Worm (Caenorhabditis elegans): Measurements from ENCODE around the gene str-67.
A peak's percentile ranks its signal among the peaks of the same experiment; 100 is the strongest.

str-67 gene

ce11 chrV:1060219-1060863, 4.0 kb downstream of the str-67 start (continued):
- TF ChIP-seq dpl-1 (GFP tag; optimal IDR thresholded peaks at IDR 0.05) (peak; percentile 13), hlh-11 (tag; optimal IDR thresholded peaks at IDR 0.05) (peak; percentile 61), daf-19 (GFP tag; conservative IDR thresholded peaks at IDR 0.05) (no peak), ztf-7 (tag; optimal IDR thresholded peaks at IDR 0.05) (no peak)

ce11 chrV:1053385-1053784, 11.0 kb downstream of the str-67 start:
- no peak for TF ChIP-seq dmd-9 (GFP tag; IDR thresholded peaks at IDR 0.05)
- no peak for TF ChIP-seq dve-1 (tag; optimal IDR thresholded peaks at IDR 0.05; ENCODE audit: insufficient read depth)

ce11 chrV:1052559-1053064, 11.8 kb downstream of the str-67 start, which contains the start of gene K10C9.4:
TSS of gene K10C9.4 (minus strand) at chrV:1053014.
- 0 out of 2 replicates have a peak, but pooled peaks have one; percentile 21 for TF ChIP-seq arid-1 (GFP tag; conservative IDR thresholded peaks at IDR 0.05)
- no peak for TF ChIP-seq nhr-41 (GFP tag; IDR thresholded peaks at IDR 0.05)
- TF ChIP-seq madf-9 (GFP tag; conservative IDR thresholded peaks at IDR 0.05): no peak
- no peak for TF ChIP-seq ztf-11 (tag; optimal IDR thresholded peaks at IDR 0.05)
- TF ChIP-seq hmg-1.1 (GFP tag; IDR thresholded peaks at IDR 0.05): 0 out of 2 replicates have a peak, but pooled peaks have one; percentile 15
- TF ChIP-seq cey-2 (tag; optimal IDR thresholded peaks at IDR 0.05; ENCODE audit: borderline replicate concordance, insufficient read depth): no peak
- no peak for TF ChIP-seq ctbp-1 (GFP tag; IDR thresholded peaks at IDR 0.05)

- peak; percentile 45 for TF ChIP-seq set-16 (GFP tag; IDR thresholded peaks at IDR 0.05)
- TF ChIP-seq T20F7.1 (GFP tag; optimal IDR thresholded peaks at IDR 0.05): no peak
- 0 out of 2 replicates have a peak, but pooled peaks have one; percentile 30 for TF ChIP-seq egl-43 (GFP tag; IDR thresholded peaks at IDR 0.05)
Observed at ce11 chrV:1051651-1052050, 12.7 kb downstream of the str-67 start.

ce11 chrV:1049334-1049733, 15.1 kb downstream of the str-67 start:
- TF ChIP-seq egl-43 (GFP tag; IDR thresholded peaks at IDR 0.05): no peak
- TF ChIP-seq duxl-1 (tag; optimal IDR thresholded peaks at IDR 0.05; ENCODE audit: poor library complexity): no peak
- no peak for TF ChIP-seq ctbp-1 (GFP tag; IDR thresholded peaks at IDR 0.05)
- TF ChIP-seq daf-16 (GFP tag; optimal IDR thresholded peaks at IDR 0.05): no peak
- TF ChIP-seq daf-16 (tag; optimal IDR thresholded peaks at IDR 0.05): peak; percentile 45
- TF ChIP-seq lin-38 (GFP tag; IDR thresholded peaks at IDR 0.05): peak; percentile 59
- peak; percentile 4 for TF ChIP-seq hlh-11 (tag; optimal IDR thresholded peaks at IDR 0.05)

ce11 chrV:1048482-1048881, 15.9 kb downstream of the str-67 start, which contains the start of gene nra-4:
TSS of gene nra-4 (minus strand) at chrV:1048582.
- TF ChIP-seq F37D6.2 (tag; optimal IDR thresholded peaks at IDR 0.05): no peak
- no peak for TF ChIP-seq F49E8.2 (tag; optimal IDR thresholded peaks at IDR 0.05; ENCODE audit: borderline replicate concordance)
- TF ChIP-seq aha-1 (tag): no peak

ce11 chrV:1047251-1047650, 17.1 kb downstream of the str-67 start:
- no peak for TF ChIP-seq daf-8 (GFP tag; IDR thresholded peaks at IDR 0.05)
- TF ChIP-seq aha-1 (tag): peak; percentile 35

- TF ChIP-seq Y75B8A.6 (GFP tag; IDR thresholded peaks at IDR 0.05): no peak
- no peak for TF ChIP-seq ceh-28 (tag; optimal IDR thresholded peaks at IDR 0.05)
- TF ChIP-seq hif-1 (tag; optimal IDR thresholded peaks at IDR 0.05): peak in 1 of 2 experiments; percentile 82
- peak; percentile 51 for TF ChIP-seq dmd-6 (GFP tag; IDR thresholded peaks at IDR 0.05)
- no peak for TF ChIP-seq ztf-7 (tag; optimal IDR thresholded peaks at IDR 0.05)
- no peak for TF ChIP-seq lin-1 (GFP tag; IDR thresholded peaks at IDR 0.05)
Observed at ce11 chrV:1038074-1038473, 26.3 kb downstream of the str-67 start.
